Fruit fly (Drosophila melanogaster) whole organism, embryonic: ENCODE measurements around the gene sima.

Experiments used
- Aef1 ChIP-seq: fragments of 200-800 bp; sonication (Bioruptor generic); IDR thresholded peaks from 3 replicates; pipeline ENCODE4 v1.3.6; 2022; ENCODE audit warnings: missing biosample characterization, missing genetic modification characterization
- Atf3 ChIP-seq: fragments of 200-800 bp; sonication (Bioruptor generic); optimal IDR thresholded peaks from 3 replicates; lab custom pipeline; 2016; ENCODE audit warnings: missing biosample characterization, missing genetic modification characterization
- BEAF-32 ChIP-seq: fragments of 200-800 bp; sonication (Bioruptor generic); optimal IDR thresholded peaks from 3 replicates; lab custom pipeline; 2017; ENCODE audit warnings: missing biosample characterization, missing genetic modification characterization, mild to moderate bottlenecking, moderate library complexity, missing genetic modification reagents
- CG10147 ChIP-seq: fragments of 200-800 bp; sonication (Bioruptor generic); optimal IDR thresholded peaks from 2 replicates; lab custom pipeline; 2019; ENCODE audit warnings: missing biosample characterization, mild to moderate bottlenecking, missing genetic modification characterization, moderate library complexity
- CG1024 ChIP-seq: fragments of 200-800 bp; sonication (Bioruptor generic); IDR thresholded peaks from 2 replicates; pipeline ENCODE4 v1.3.6; 2022; ENCODE audit warnings: missing biosample characterization, missing genetic modification characterization
- CG10321 ChIP-seq: fragments of 200-800 bp; sonication (Bioruptor generic); IDR thresholded peaks from 2 replicates; pipeline ENCODE4 v1.3.6; 2022; ENCODE audit warnings: missing biosample characterization, missing genetic modification characterization
- CG10654 ChIP-seq: fragments of 200-800 bp; sonication (Bioruptor generic); optimal IDR thresholded peaks from 2 replicates; lab custom pipeline; 2016; ENCODE audit warnings: missing biosample characterization, missing genetic modification characterization
- CG11398 ChIP-seq: fragments of 200-800 bp; sonication (Bioruptor generic); optimal IDR thresholded peaks from 2 replicates; lab custom pipeline; 2016; ENCODE audit warnings: missing biosample characterization, missing genetic modification characterization
- CG13123 ChIP-seq: fragments of 200-800 bp; sonication (Bioruptor generic); optimal IDR thresholded peaks from 2 replicates; lab custom pipeline; 2016; ENCODE audit warnings: missing biosample characterization, missing genetic modification characterization
- CG13287 ChIP-seq: fragments of 200-800 bp; sonication (Bioruptor generic); IDR thresholded peaks from 2 replicates; pipeline ENCODE4 v1.3.6; 2022; ENCODE audit warnings: missing biosample characterization, missing genetic modification characterization; ENCODE audit not compliant: partially characterized antibody
- CG15011 ChIP-seq: fragments of 200-800 bp; sonication (Bioruptor generic); optimal IDR thresholded peaks from 3 replicates; lab custom pipeline; 2018; ENCODE audit warnings: missing biosample characterization, mild to moderate bottlenecking, missing genetic modification characterization
- CG15696 ChIP-seq: fragments of 200-800 bp; sonication (Bioruptor generic); optimal IDR thresholded peaks from 2 replicates; lab custom pipeline; 2019; ENCODE audit warnings: missing biosample characterization, mild to moderate bottlenecking, missing genetic modification characterization, moderate library complexity
- CG34422 ChIP-seq: fragments of 200-800 bp; sonication (Bioruptor generic); IDR thresholded peaks from 3 replicates; pipeline ENCODE4 v1.3.6; 2022; ENCODE audit warnings: missing biosample characterization, missing genetic modification characterization
- CG4360 ChIP-seq: fragments of 200-800 bp; sonication (Bioruptor generic); IDR thresholded peaks from 2 replicates; pipeline ENCODE4 v1.3.6; 2022; ENCODE audit warnings: missing biosample characterization, missing genetic modification characterization
- CG4424 ChIP-seq: fragments of 200-800 bp; sonication (Bioruptor generic); optimal IDR thresholded peaks from 3 replicates; lab custom pipeline; 2016; ENCODE audit warnings: missing biosample characterization, missing genetic modification characterization
- CG6683 ChIP-seq: fragments of 200-800 bp; sonication (Bioruptor generic); optimal IDR thresholded peaks from 2 replicates; lab custom pipeline; 2017; ENCODE audit warnings: missing biosample characterization, mild to moderate bottlenecking, missing genetic modification characterization, missing genetic modification reagents
- CG7745 ChIP-seq: fragments of 200-800 bp; sonication (Bioruptor generic); optimal IDR thresholded peaks from 2 replicates; lab custom pipeline; 2018; ENCODE audit warnings: missing biosample characterization, mild to moderate bottlenecking, missing genetic modification characterization, moderate library complexity
- CG9609 ChIP-seq: fragments of 200-800 bp; sonication (Bioruptor generic); optimal IDR thresholded peaks from 3 replicates; lab custom pipeline; 2016; ENCODE audit warnings: missing biosample characterization, missing genetic modification characterization
- CTCF ChIP-seq: fragments of 200-800 bp; sonication (Bioruptor generic); optimal IDR thresholded peaks from 2 replicates; lab custom pipeline; 2017; ENCODE audit warnings: missing biosample characterization, mild to moderate bottlenecking, missing genetic modification characterization, moderate library complexity
- Camta ChIP-seq: fragments of 200-800 bp; sonication (Bioruptor generic); optimal IDR thresholded peaks from 2 replicates; lab custom pipeline; 2016; ENCODE audit warnings: missing biosample characterization, missing genetic modification characterization
- Dad ChIP-seq: fragments of 200-800 bp; sonication (Bioruptor generic); optimal IDR thresholded peaks from 3 replicates; lab custom pipeline; 2016; ENCODE audit warnings: missing biosample characterization, missing genetic modification characterization
- E2f1 ChIP-seq: fragments of 200-800 bp; sonication (Bioruptor generic); IDR thresholded peaks from 2 replicates; pipeline ENCODE4 v1.3.6; 2022; ENCODE audit warnings: missing biosample characterization, missing genetic modification characterization
- E2f2 ChIP-seq: fragments of 200-800 bp; sonication (Bioruptor generic); IDR thresholded peaks from 2 replicates; pipeline ENCODE4 v1.3.6; 2022; ENCODE audit warnings: missing biosample characterization, missing genetic modification characterization
- Fer3 ChIP-seq: fragments of 200-800 bp; sonication (Bioruptor generic); optimal IDR thresholded peaks from 2 replicates; lab custom pipeline; 2018; ENCODE audit warnings: missing biosample characterization, mild to moderate bottlenecking, missing genetic modification characterization, moderate library complexity
- Gug ChIP-seq: fragments of 200-800 bp; sonication (Bioruptor generic); IDR thresholded peaks from 4 replicates; pipeline ENCODE4 v1.3.6; 2022; ENCODE audit warnings: missing biosample characterization, missing genetic modification characterization
- Nf-YB ChIP-seq: fragments of 200-800 bp; sonication (Bioruptor generic); optimal IDR thresholded peaks from 3 replicates; lab custom pipeline; 2019; ENCODE audit warnings: missing biosample characterization, mild to moderate bottlenecking, missing genetic modification characterization, moderate library complexity
- Oli ChIP-seq: fragments of 200-800 bp; sonication (Bioruptor generic); optimal IDR thresholded peaks from 2 replicates; lab custom pipeline; 2018; ENCODE audit warnings: missing biosample characterization, mild to moderate bottlenecking, missing genetic modification characterization, moderate library complexity
- Poxn ChIP-seq: fragments of 200-800 bp; sonication (Bioruptor generic); IDR thresholded peaks from 2 replicates; pipeline ENCODE4 v1.3.6; 2022; ENCODE audit warnings: missing biosample characterization, missing genetic modification characterization
- Ptx1 ChIP-seq: fragments of 200-800 bp; sonication (Bioruptor generic); IDR thresholded peaks from 2 replicates; pipeline ENCODE4 v1.3.6; 2022; ENCODE audit warnings: missing biosample characterization, missing genetic modification characterization
- Scr ChIP-seq: fragments of 200-800 bp; sonication (Bioruptor generic); IDR thresholded peaks from 2 replicates; pipeline ENCODE4 v1.3.6; 2022; ENCODE audit warnings: missing biosample characterization, missing genetic modification characterization; ENCODE audit not compliant: partially characterized antibody
- Spps ChIP-seq: fragments of 200-800 bp; sonication (Bioruptor generic); optimal IDR thresholded peaks from 2 replicates; lab custom pipeline; 2018; ENCODE audit warnings: missing biosample characterization, mild to moderate bottlenecking, missing genetic modification characterization
- Ssrp ChIP-seq: fragments of 200-800 bp; sonication (Bioruptor generic); optimal IDR thresholded peaks from 2 replicates; lab custom pipeline; 2018; ENCODE audit warnings: missing biosample characterization, mild to moderate bottlenecking, missing genetic modification characterization, moderate library complexity
- Taf1 ChIP-seq: fragments of 200-800 bp; sonication (Bioruptor generic); IDR thresholded peaks from 2 replicates; pipeline ENCODE4 v1.3.6; 2022; ENCODE audit warnings: missing biosample characterization, missing genetic modification characterization
- ara ChIP-seq: fragments of 200-800 bp; sonication (Bioruptor generic); IDR thresholded peaks from 2 replicates; pipeline ENCODE4 v1.3.6; 2022; ENCODE audit warnings: missing biosample characterization, missing genetic modification characterization
- bcd ChIP-seq: fragments of 200-800 bp; sonication (Bioruptor generic); optimal IDR thresholded peaks from 2 replicates; lab custom pipeline; 2017; ENCODE audit warnings: missing biosample characterization, mild to moderate bottlenecking, missing genetic modification characterization
- bsh ChIP-seq, 2 experiments: fragments of 200-800 bp; sonication (Bioruptor generic); optimal IDR thresholded peaks; 2 replicates each; lab custom pipeline; 2017 to 2018; ENCODE audit warnings: mild to moderate bottlenecking in 2 of 2, missing biosample characterization in 2 of 2, missing genetic modification characterization in 2 of 2, moderate library complexity in 1 of 2
- dimm ChIP-seq: fragments of 200-800 bp; sonication (Bioruptor generic); IDR thresholded peaks from 2 replicates; pipeline ENCODE4 v1.3.6; 2022; ENCODE audit warnings: missing biosample characterization, missing genetic modification characterization
- ems ChIP-seq: fragments of 200-800 bp; sonication (Bioruptor generic); optimal IDR thresholded peaks from 3 replicates; lab custom pipeline; 2016; ENCODE audit warnings: missing biosample characterization, missing genetic modification characterization
- jigr1 ChIP-seq: fragments of 200-800 bp; sonication (Bioruptor generic); IDR thresholded peaks from 3 replicates; pipeline ENCODE4 v1.3.6; 2022; ENCODE audit warnings: missing biosample characterization, missing genetic modification characterization
- jing ChIP-seq: fragments of 200-800 bp; sonication (Bioruptor generic); optimal IDR thresholded peaks from 2 replicates; lab custom pipeline; 2018; ENCODE audit warnings: missing biosample characterization, mild to moderate bottlenecking, missing genetic modification characterization
- kah ChIP-seq: fragments of 200-800 bp; sonication (Bioruptor generic); optimal IDR thresholded peaks from 2 replicates; lab custom pipeline; 2018; ENCODE audit warnings: missing biosample characterization, mild to moderate bottlenecking, missing genetic modification characterization
- lola ChIP-seq, 3 experiments: fragments of >200 bp in 2 of 3; fragments of 200-800 bp in 1 of 3; sonication (Bioruptor generic) in 1 of 3; optimal IDR thresholded peaks; 2 replicates each; lab custom pipeline; 2017 to 2019; ENCODE audit warnings: missing biosample characterization in 3 of 3, missing genetic modification characterization in 3 of 3, mild to moderate bottlenecking in 1 of 3, moderate library complexity in 1 of 3
- odd ChIP-seq: fragments of 200-800 bp; sonication (Bioruptor generic); optimal IDR thresholded peaks from 2 replicates; lab custom pipeline; 2017; ENCODE audit warnings: missing biosample characterization, mild to moderate bottlenecking, missing genetic modification characterization
- otp ChIP-seq: fragments of 200-800 bp; sonication (Bioruptor generic); IDR thresholded peaks from 3 replicates; pipeline ENCODE4, ENCODE4 v1.3.6; 2022; ENCODE audit warnings: missing biosample characterization, missing genetic modification characterization
- pfk ChIP-seq: fragments of 200-800 bp; sonication (Bioruptor generic); optimal IDR thresholded peaks from 2 replicates; lab custom pipeline; 2018; ENCODE audit warnings: missing biosample characterization, mild to moderate bottlenecking, missing genetic modification characterization, moderate library complexity
- pita ChIP-seq: fragments of 200-800 bp; sonication (Bioruptor generic); optimal IDR thresholded peaks from 2 replicates; lab custom pipeline; 2017; ENCODE audit warnings: missing biosample characterization, mild to moderate bottlenecking, missing genetic modification characterization
- pros ChIP-seq: fragments of 200-800 bp; sonication (Bioruptor generic); optimal IDR thresholded peaks from 3 replicates; lab custom pipeline; 2019; ENCODE audit warnings: missing biosample characterization, mild to moderate bottlenecking, missing genetic modification characterization, moderate library complexity
- ranshi ChIP-seq: fragments of 200-800 bp; sonication (Bioruptor generic); IDR thresholded peaks from 2 replicates; pipeline ENCODE4 v1.3.6; 2022; ENCODE audit warnings: missing biosample characterization, missing genetic modification characterization
- seq ChIP-seq: fragments of 200-800 bp; sonication (Bioruptor generic); IDR thresholded peaks from 2 replicates; pipeline ENCODE4 v1.3.6; 2022; ENCODE audit warnings: missing biosample characterization, missing genetic modification characterization
- tna ChIP-seq: fragments of 200-800 bp; sonication (Bioruptor generic); IDR thresholded peaks from 2 replicates; pipeline ENCODE4 v1.3.6; 2022; ENCODE audit warnings: missing biosample characterization, missing genetic modification characterization; ENCODE audit not compliant: partially characterized antibody
- wdn ChIP-seq: fragments of 200-800 bp; sonication (Bioruptor generic); IDR thresholded peaks from 2 replicates; pipeline ENCODE4 v1.3.6; 2022; ENCODE audit warnings: missing biosample characterization, missing genetic modification characterization

The sima gene

DNA sequence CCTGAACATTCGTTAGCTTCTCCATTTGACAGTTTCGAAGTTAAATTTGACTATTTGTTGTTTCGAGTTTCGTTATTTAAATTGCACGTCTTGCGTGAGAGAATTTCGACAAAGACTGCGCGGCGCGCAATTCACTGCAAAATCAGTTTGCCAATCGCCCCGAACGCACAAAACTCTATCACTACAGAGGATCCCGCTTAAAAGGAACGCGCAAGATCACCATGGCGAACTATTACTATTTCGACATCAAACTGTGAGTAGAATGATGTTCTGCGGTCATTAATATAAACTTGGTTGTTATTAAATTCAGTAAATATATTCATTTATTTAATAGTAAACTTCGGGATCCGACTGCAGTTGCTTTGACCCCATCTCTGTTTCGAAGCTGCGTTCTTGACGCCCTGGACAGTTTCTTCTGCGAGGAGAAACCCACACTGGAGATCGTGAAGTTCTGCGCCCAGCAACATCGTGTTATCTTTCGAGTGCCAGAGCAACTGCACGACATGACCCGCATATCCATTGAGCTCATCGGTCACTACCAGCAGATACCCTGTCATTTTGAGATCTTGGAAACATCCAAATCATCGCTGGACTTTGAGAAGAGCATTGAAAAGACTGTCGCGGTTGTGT is 2.1 kb upstream of the sima start, which contains the start of the genes Rpp14b and spn-A (continued):
- TF ChIP-seq bsh (GFP tag; optimal IDR thresholded peaks at IDR 0.05; lab: Kevin White, UChicago) (no peak), Oli (no peak), E2f2 (GFP tag; lab: Robert Waterston, UW) (peak; percentile 56), CTCF (GFP tag; lab: Kevin White, UChicago) (no peak), pita (GFP tag; lab: Kevin White, UChicago) (no peak), ranshi (GFP tag; lab: Robert Waterston, UW) (no peak), Camta (GFP tag; lab: Kevin White, UChicago) (no peak), CG9609 (GFP tag; lab: Kevin White, UChicago) (no peak), Dad (GFP tag; lab: Kevin White, UChicago) (no peak), seq (no peak), Aef1 (GFP tag; lab: Robert Waterston, UW) (no peak), Fer3 (tag; lab: Kevin White, UChicago) (no peak), BEAF-32 (GFP tag; lab: Kevin White, UChicago) (peak; percentile 33), CG7745 (no peak), CG10147 (GFP tag; lab: Kevin White, UChicago) (no peak), CG4360 (GFP tag; lab: Robert Waterston, UW) (no peak), Atf3 (GFP tag; lab: Kevin White, UChicago) (no peak), E2f1 (GFP tag; lab: Robert Waterston, UW) (peak; percentile 32; the same call in 1 of the 2 replicates), CG10321 (no peak), CG4424 (GFP tag; lab: Kevin White, UChicago) (no peak), Spps (tag; lab: Kevin White, UChicago) (no peak), CG6683 (GFP tag; lab: Kevin White, UChicago) (no peak), pfk (GFP tag; lab: Kevin White, UChicago) (no peak), bcd (GFP tag; lab: Kevin White, UChicago) (no peak), ara (no peak), CG13287 (GFP tag; lab: Robert Waterston, UW) (no peak), otp (GFP tag; lab: Robert Waterston, UW) (peak; percentile 34; the same call in 1 of the 3 replicates), Nf-YB (GFP tag; lab: Kevin White, UChicago) (no peak), Taf1 (GFP tag; lab: Robert Waterston, UW) (no peak), tna (GFP tag; lab: Robert Waterston, UW) (no peak), lola (GFP tag; optimal IDR thresholded peaks at IDR 0.05; lab: Kevin White, UChicago) (no peak), odd (GFP tag; lab: Kevin White, UChicago) (no peak), CG15011 (GFP tag; lab: Kevin White, UChicago) (no peak), ems (no peak), Gug (GFP tag; lab: Robert Waterston, UW) (peak; percentile 53; the same call in 2 of the 4 replicates), pros (no peak), CG11398 (no peak), kah (no peak), CG10654 (no peak), Ptx1 (GFP tag; lab: Robert Waterston, UW) (peak; percentile 40), Ssrp (peak; percentile 11), CG1024 (GFP tag; lab: Robert Waterston, UW) (no peak), dimm (GFP tag; lab: Robert Waterston, UW) (no peak), Scr (no peak), Poxn (GFP tag; lab: Robert Waterston, UW) (no peak), CG15696 (tag; lab: Kevin White, UChicago) (peak; percentile 15), CG13123 (GFP tag; lab: Kevin White, UChicago) (no peak), jing (GFP tag; lab: Kevin White, UChicago) (no peak), CG34422 (GFP tag; lab: Robert Waterston, UW) (no peak), wdn (GFP tag; lab: Robert Waterston, UW) (no peak), jigr1 (GFP tag; lab: Robert Waterston, UW) (no peak)
